Worm (Caenorhabditis elegans): ENCODE measurements around the gene Y4C6B.1.

The Y4C6B.1 gene

ce11 chrIV:5380140-5380539, 25.9 kb downstream of the Y4C6B.1 start (continued):
- TF ChIP-seq T20F7.1 (GFP tag; optimal IDR thresholded peaks at IDR 0.05) (no peak), madf-9 (GFP tag; conservative IDR thresholded peaks at IDR 0.05) (no peak), nhr-11 (tag; optimal IDR thresholded peaks at IDR 0.05) (no peak), hmg-1.1 (GFP tag; IDR thresholded peaks at IDR 0.05) (no peak), sdz-12 (GFP tag; optimal IDR thresholded peaks at IDR 0.05) (no peak), zfp-2 (tag; optimal IDR thresholded peaks at IDR 0.05) (no peak), lin-13 (GFP tag; optimal IDR thresholded peaks at IDR 0.05) (no peak), madf-5 (GFP tag; IDR thresholded peaks at IDR 0.05) (no peak), mep-1 (tag; optimal IDR thresholded peaks at IDR 0.05) (no peak), fos-1 (tag; optimal IDR thresholded peaks at IDR 0.05) (no peak)

- TF ChIP-seq aha-1 (tag) (peak; percentile 66), nhr-48 (tag; optimal IDR thresholded peaks at IDR 0.05) (no peak)
These were observed 27.0 kb downstream of the Y4C6B.1 start, which contains the start of gene F41H10.2 for ce11 chrIV:5381334-5381733. Gene F41H10.2, plus strand, starts transcription at chrIV:5381634.

ce11 chrIV:5382609-5383008, 28.3 kb downstream of the Y4C6B.1 start, which contains the start of gene F41H10.1:
Gene F41H10.1, plus strand, starts transcription at chrIV:5382909.
- TF ChIP-seq daf-12 (tag; optimal IDR thresholded peaks at IDR 0.05) (no peak), tra-1 (GFP tag; IDR thresholded peaks at IDR 0.05) (no peak), daf-8 (GFP tag; IDR thresholded peaks at IDR 0.05) (no peak), php-3 (GFP tag; IDR thresholded peaks at IDR 0.05) (no peak), Y48G9A.11 (GFP tag; IDR thresholded peaks at IDR 0.05) (no peak), vab-7 (GFP tag; IDR thresholded peaks at IDR 0.05) (no peak), fos-1 (tag; optimal IDR thresholded peaks at IDR 0.05) (no peak)

- TF ChIP-seq F49E8.2 (tag; optimal IDR thresholded peaks at IDR 0.05; ENCODE audit: borderline replicate concordance) (no peak), zag-1 (tag; optimal IDR thresholded peaks at IDR 0.05) (no peak), nhr-237 (tag; optimal IDR thresholded peaks at IDR 0.05) (no peak), nhr-11 (tag; optimal IDR thresholded peaks at IDR 0.05) (no peak), T26A8.4 (GFP tag; IDR thresholded peaks at IDR 0.05) (no peak), skn-1 (tag; optimal IDR thresholded peaks at IDR 0.05) (no peak), cey-2 (tag; optimal IDR thresholded peaks at IDR 0.05; ENCODE audit: borderline replicate concordance, insufficient read depth) (no peak), ceh-82 (tag; optimal IDR thresholded peaks at IDR 0.05) (no peak), lir-3 (tag; optimal IDR thresholded peaks at IDR 0.05) (no peak), ces-1 (GFP tag; optimal IDR thresholded peaks at IDR 0.05) (no peak), mxl-2 (GFP tag; conservative IDR thresholded peaks at IDR 0.05) (no peak), nhr-42 (GFP tag; IDR thresholded peaks at IDR 0.05) (no peak), lim-7 (GFP tag; IDR thresholded peaks at IDR 0.05) (no peak), tra-1 (GFP tag; IDR thresholded peaks at IDR 0.05) (no peak), spr-3 (GFP tag; optimal IDR thresholded peaks at IDR 0.05) (no peak), zfp-2 (tag; optimal IDR thresholded peaks at IDR 0.05) (no peak)
These were observed 30.7 kb downstream of the Y4C6B.1 start, which contains the start of gene F41H10.12 for ce11 chrIV:5385020-5385419. Gene F41H10.12, plus strand, starts transcription at chrIV:5385320.

- peak; percentile 12 for TF ChIP-seq nhr-48 (tag; optimal IDR thresholded peaks at IDR 0.05)
- TF ChIP-seq lin-38 (GFP tag; IDR thresholded peaks at IDR 0.05), result 0 out of 2 replicates have a peak, but pooled peaks have one; percentile 10
- TF ChIP-seq hlh-11 (tag; optimal IDR thresholded peaks at IDR 0.05), result peak; percentile 79
- TF ChIP-seq duxl-1 (tag; optimal IDR thresholded peaks at IDR 0.05; ENCODE audit: poor library complexity), result no peak
- peak; percentile 58; the same call in 1 of the 2 replicates for TF ChIP-seq lin-1 (GFP tag; IDR thresholded peaks at IDR 0.05)
- TF ChIP-seq madf-9 (GFP tag; conservative IDR thresholded peaks at IDR 0.05), result 0 out of 2 replicates have a peak, but pooled peaks have one; percentile 20
- peak; percentile 15 for TF ChIP-seq mes-2 (tag; optimal IDR thresholded peaks at IDR 0.05; ENCODE audit: poor library complexity, severe bottlenecking)
- peak; percentile 4 for TF ChIP-seq hlh-30 (tag; optimal IDR thresholded peaks at IDR 0.05; ENCODE audit: insufficient read depth)
- TF ChIP-seq dve-1 (tag; optimal IDR thresholded peaks at IDR 0.05; ENCODE audit: insufficient read depth), result peak; percentile 75
- peak; percentile 73 for TF ChIP-seq ama-1 (optimal IDR thresholded peaks at IDR 0.05)
- TF ChIP-seq unc-130 (GFP tag; optimal IDR thresholded peaks at IDR 0.05), result no peak
- TF ChIP-seq lsy-2 (tag; optimal IDR thresholded peaks at IDR 0.05), result peak in 1 of 2 experiments; percentile 45
- peak; percentile 71 for TF ChIP-seq nhr-10 (tag; optimal IDR thresholded peaks at IDR 0.05)
- TF ChIP-seq nhr-77 (tag; optimal IDR thresholded peaks at IDR 0.05), result peak; percentile 68
- TF ChIP-seq php-3 (GFP tag; IDR thresholded peaks at IDR 0.05), result peak; percentile 90
- TF ChIP-seq tra-1 (GFP tag; IDR thresholded peaks at IDR 0.05), result 0 out of 2 replicates have a peak, but pooled peaks have one; percentile 7
- peak; percentile 66 for TF ChIP-seq pqm-1 (tag; optimal IDR thresholded peaks at IDR 0.05)
These were observed 34.3 kb downstream of the Y4C6B.1 start, which contains the start of gene elo-6 for ce11 chrIV:5388477-5389065. Gene elo-6, minus strand, starts transcription at chrIV:5388559.
